Fruit fly (Drosophila melanogaster) whole organism, embryonic: ENCODE data around the gene Gclc.

Source experiments
- Aef1 ChIP-seq: fragments of 200-800 bp; sonication (Bioruptor generic); IDR thresholded peaks from 3 replicates; pipeline ENCODE4 v1.3.6; 2022; ENCODE audit warnings: missing biosample characterization, missing genetic modification characterization
- Bdp1 ChIP-seq: fragments of 200-800 bp; sonication (Bioruptor generic); optimal IDR thresholded peaks from 3 replicates; lab custom pipeline; 2016; ENCODE audit warnings: missing biosample characterization, missing genetic modification characterization
- CG10462 ChIP-seq: fragments of 200-800 bp; sonication (Bioruptor generic); optimal IDR thresholded peaks from 2 replicates; lab custom pipeline; 2016; ENCODE audit warnings: missing biosample characterization, missing genetic modification characterization
- CG11695 ChIP-seq: fragments of 200-800 bp; sonication (Bioruptor generic); IDR thresholded peaks from 3 replicates; pipeline ENCODE4 v1.3.6; 2022; ENCODE audit warnings: missing biosample characterization, missing genetic modification characterization
- CG12071 ChIP-seq: fragments of 200-800 bp; sonication (Bioruptor generic); optimal IDR thresholded peaks from 3 replicates; lab custom pipeline; 2018; ENCODE audit warnings: missing biosample characterization, mild to moderate bottlenecking, missing genetic modification characterization
- CG12155 ChIP-seq: fragments of 200-800 bp; sonication (Bioruptor generic); optimal IDR thresholded peaks from 3 replicates; lab custom pipeline; 2016; ENCODE audit warnings: missing biosample characterization, missing genetic modification characterization
- CG12219 ChIP-seq: fragments of 200-800 bp; sonication (Bioruptor generic); optimal IDR thresholded peaks from 3 replicates; lab custom pipeline; 2018; ENCODE audit warnings: missing biosample characterization, mild to moderate bottlenecking, missing genetic modification characterization
- CG1233 ChIP-seq: fragments of 200-800 bp; sonication (Bioruptor generic); optimal IDR thresholded peaks from 4 replicates; lab custom pipeline; 2018; ENCODE audit warnings: missing biosample characterization, mild to moderate bottlenecking, missing genetic modification characterization
- CG13424 ChIP-seq: fragments of 200-800 bp; sonication (Bioruptor generic); optimal IDR thresholded peaks from 2 replicates; lab custom pipeline; 2019; ENCODE audit warnings: missing biosample characterization, mild to moderate bottlenecking, missing genetic modification characterization, moderate library complexity
- CG14667 ChIP-seq: fragments of 200-800 bp; sonication (Bioruptor generic); IDR thresholded peaks from 2 replicates; pipeline ENCODE4 v1.3.6; 2022; ENCODE audit warnings: missing biosample characterization, missing genetic modification characterization
- CG14710 ChIP-seq: fragments of 200-800 bp; sonication (Bioruptor generic); optimal IDR thresholded peaks from 3 replicates; lab custom pipeline; 2019; ENCODE audit warnings: missing biosample characterization, mild to moderate bottlenecking, missing genetic modification characterization, moderate library complexity
- CG1529 ChIP-seq: fragments of 200-800 bp; sonication (Bioruptor generic); optimal IDR thresholded peaks from 3 replicates; lab custom pipeline; 2018; ENCODE audit warnings: missing biosample characterization, missing genetic modification characterization
- CG1603 ChIP-seq: fragments of 200-800 bp; sonication (Bioruptor generic); optimal IDR thresholded peaks from 2 replicates; lab custom pipeline; 2019; ENCODE audit warnings: missing biosample characterization, mild to moderate bottlenecking, missing genetic modification characterization, moderate library complexity
- CG17359 ChIP-seq: fragments of 200-800 bp; sonication (Bioruptor generic); optimal IDR thresholded peaks from 3 replicates; lab custom pipeline; 2018; ENCODE audit warnings: missing biosample characterization, mild to moderate bottlenecking, missing genetic modification characterization, moderate library complexity
- CG18599 ChIP-seq: fragments of 200-800 bp; sonication (Bioruptor generic); optimal IDR thresholded peaks from 3 replicates; lab custom pipeline; 2017; ENCODE audit warnings: missing biosample characterization, missing genetic modification characterization, mild to moderate bottlenecking, moderate library complexity, missing genetic modification reagents
- CG2120 ChIP-seq: fragments of 200-800 bp; sonication (Bioruptor generic); optimal IDR thresholded peaks from 3 replicates; lab custom pipeline; 2016; ENCODE audit warnings: missing biosample characterization, missing genetic modification characterization
- CG3281 ChIP-seq: fragments of 200-800 bp; sonication (Bioruptor generic); optimal IDR thresholded peaks from 3 replicates; lab custom pipeline; 2017; ENCODE audit warnings: missing biosample characterization, mild to moderate bottlenecking, missing genetic modification characterization
- CG4404 ChIP-seq: fragments of 200-800 bp; sonication (Bioruptor generic); IDR thresholded peaks from 2 replicates; pipeline ENCODE4 v1.3.6; 2022; ENCODE audit warnings: missing biosample characterization, missing genetic modification characterization
- CG6791 ChIP-seq: fragments of 200-800 bp; sonication (Bioruptor generic); IDR thresholded peaks from 3 replicates; pipeline ENCODE4 v1.3.6; 2022; ENCODE audit warnings: missing biosample characterization, missing genetic modification characterization; ENCODE audit not compliant: partially characterized antibody
- CG7839 ChIP-seq: fragments of 200-800 bp; sonication (Bioruptor generic); optimal IDR thresholded peaks from 3 replicates; lab custom pipeline; 2018; ENCODE audit warnings: missing biosample characterization, mild to moderate bottlenecking, missing genetic modification characterization, moderate library complexity
- Doc2 ChIP-seq: fragments of 200-800 bp; sonication (Bioruptor generic); IDR thresholded peaks from 2 replicates; pipeline ENCODE4 v1.3.6; 2022; ENCODE audit warnings: missing biosample characterization, missing genetic modification characterization
- Ets65A ChIP-seq: fragments of 200-800 bp; sonication (Bioruptor generic); peaks from one replicate; lab custom pipeline; 2016; ENCODE audit warnings: missing biosample characterization, missing genetic modification characterization
- Fer3 ChIP-seq: fragments of 200-800 bp; sonication (Bioruptor generic); optimal IDR thresholded peaks from 2 replicates; lab custom pipeline; 2018; ENCODE audit warnings: missing biosample characterization, mild to moderate bottlenecking, missing genetic modification characterization, moderate library complexity
- HLH3B ChIP-seq: fragments of 200-800 bp; sonication (Bioruptor generic); IDR thresholded peaks from 2 replicates; pipeline ENCODE4 v1.3.6; 2022; ENCODE audit warnings: missing biosample characterization, missing genetic modification characterization
- Hr78 ChIP-seq, 2 experiments: fragments of 200-800 bp in 1 of 2; fragments of >200 bp in 1 of 2; sonication (Bioruptor generic) in 1 of 2; optimal IDR thresholded peaks; 2 replicates each; lab custom pipeline; 2017 to 2019; ENCODE audit warnings: missing biosample characterization in 2 of 2, missing genetic modification characterization in 2 of 2, mild to moderate bottlenecking in 1 of 2, moderate library complexity in 1 of 2
- Med ChIP-seq: fragments of 200-800 bp; sonication (Bioruptor generic); peaks from one replicate; lab custom pipeline; 2016; ENCODE audit warnings: missing biosample characterization, missing genetic modification characterization, mild to moderate bottlenecking, inconsistent platforms, moderate library complexity
- Mrtf ChIP-seq: fragments of 200-800 bp; sonication (Bioruptor generic); IDR thresholded peaks from 3 replicates; pipeline ENCODE4 v1.3.6; 2022; ENCODE audit warnings: missing biosample characterization, missing genetic modification characterization
- Neu2 ChIP-seq: fragments of 200-800 bp; sonication (Bioruptor generic); optimal IDR thresholded peaks from 3 replicates; lab custom pipeline; 2016; ENCODE audit warnings: missing biosample characterization, missing genetic modification characterization, borderline replicate concordance
- Optix ChIP-seq: fragments of 200-800 bp; sonication (Bioruptor generic); IDR thresholded peaks from 3 replicates; pipeline ENCODE4 v1.3.6; 2022; ENCODE audit warnings: missing biosample characterization, missing genetic modification characterization
- Scr ChIP-seq: fragments of 200-800 bp; sonication (Bioruptor generic); IDR thresholded peaks from 2 replicates; pipeline ENCODE4 v1.3.6; 2022; ENCODE audit warnings: missing biosample characterization, missing genetic modification characterization; ENCODE audit not compliant: partially characterized antibody
- Side ChIP-seq: fragments of 200-800 bp; sonication (Bioruptor generic); optimal IDR thresholded peaks from 2 replicates; lab custom pipeline; 2016; ENCODE audit warnings: missing biosample characterization, missing genetic modification characterization
- Stat92E ChIP-seq, 3 experiments: fragments of >200 bp in 2 of 3; fragments of 200-800 bp in 1 of 3; sonication (Bioruptor generic) in 1 of 3; optimal IDR thresholded peaks; 2 replicates each; lab custom pipeline; 2017 to 2019; ENCODE audit warnings: missing biosample characterization in 3 of 3, missing genetic modification characterization in 3 of 3, mild to moderate bottlenecking in 1 of 3, moderate library complexity in 1 of 3
- Trl ChIP-seq, 3 experiments: fragments of >200 bp in 2 of 3; fragments of 200-800 bp in 1 of 3; sonication (Bioruptor generic) in 1 of 3; optimal IDR thresholded peaks; 2 replicates in 1 of 3; 3 replicates in 2 of 3; lab custom pipeline; 2016 to 2017; ENCODE audit warnings: missing biosample characterization in 1 of 3, missing genetic modification characterization in 1 of 3
- Xrp1 ChIP-seq: fragments of 200-800 bp; sonication (Bioruptor generic); IDR thresholded peaks from 2 replicates; pipeline ENCODE4 v1.3.6; 2022; ENCODE audit warnings: missing biosample characterization, missing genetic modification characterization
- aop ChIP-seq: fragments of 200-800 bp; sonication (Bioruptor generic); IDR thresholded peaks from 2 replicates; pipeline ENCODE4 v1.3.6; 2022; ENCODE audit warnings: missing biosample characterization, missing genetic modification characterization
- caup ChIP-seq: fragments of 200-800 bp; sonication (Bioruptor generic); optimal IDR thresholded peaks from 3 replicates; lab custom pipeline; 2017; ENCODE audit warnings: missing biosample characterization, mild to moderate bottlenecking, missing genetic modification characterization, moderate library complexity; ENCODE audit not compliant: severe bottlenecking
- cg ChIP-seq: fragments of 200-800 bp; sonication (Bioruptor generic); optimal IDR thresholded peaks from 3 replicates; lab custom pipeline; 2019; ENCODE audit warnings: missing biosample characterization, mild to moderate bottlenecking, missing genetic modification characterization, moderate library complexity
- chn ChIP-seq: fragments of 200-800 bp; sonication (Bioruptor generic); optimal IDR thresholded peaks from 2 replicates; lab custom pipeline; 2016; ENCODE audit warnings: missing biosample characterization, missing genetic modification characterization
- esg ChIP-seq: fragments of 200-800 bp; sonication (Bioruptor generic); conservative IDR thresholded peaks from 2 replicates; pipeline ENCODE4 v1.3.6; 2022; ENCODE audit warnings: missing biosample characterization, missing genetic modification characterization
- fd102C ChIP-seq: fragments of 200-800 bp; sonication (Bioruptor generic); optimal IDR thresholded peaks from 2 replicates; lab custom pipeline; 2018; ENCODE audit warnings: missing biosample characterization, mild to moderate bottlenecking, missing genetic modification characterization, moderate library complexity
- fd3F ChIP-seq: fragments of 200-800 bp; sonication (Bioruptor generic); optimal IDR thresholded peaks from 2 replicates; lab custom pipeline; 2018; ENCODE audit warnings: missing biosample characterization, mild to moderate bottlenecking, missing genetic modification characterization, moderate library complexity
- grau ChIP-seq: fragments of 200-800 bp; optimal IDR thresholded peaks from 3 replicates; lab custom pipeline; 2019; ENCODE audit warnings: missing biosample characterization, mild to moderate bottlenecking, missing genetic modification characterization, moderate library complexity
- nerfin-1 ChIP-seq: fragments of 200-800 bp; sonication (Bioruptor generic); optimal IDR thresholded peaks from 3 replicates; lab custom pipeline; 2019; ENCODE audit warnings: missing biosample characterization, mild to moderate bottlenecking, missing genetic modification characterization, moderate library complexity
- onecut ChIP-seq: fragments of 200-800 bp; sonication (Bioruptor generic); IDR thresholded peaks from 2 replicates; pipeline ENCODE4 v1.3.6; 2022; ENCODE audit warnings: missing biosample characterization, missing genetic modification characterization
- org-1 ChIP-seq: fragments of 200-800 bp; sonication (Bioruptor generic); optimal IDR thresholded peaks from 2 replicates; lab custom pipeline; 2017; ENCODE audit warnings: missing biosample characterization, missing genetic modification characterization
- pfk ChIP-seq: fragments of 200-800 bp; sonication (Bioruptor generic); optimal IDR thresholded peaks from 2 replicates; lab custom pipeline; 2018; ENCODE audit warnings: missing biosample characterization, mild to moderate bottlenecking, missing genetic modification characterization, moderate library complexity
- ro ChIP-seq: fragments of 200-800 bp; sonication (Bioruptor generic); IDR thresholded peaks from 2 replicates; pipeline ENCODE4 v1.3.6; 2022; ENCODE audit warnings: missing biosample characterization, missing genetic modification characterization
- schlank ChIP-seq: fragments of 200-800 bp; sonication (Bioruptor generic); optimal IDR thresholded peaks from 2 replicates; lab custom pipeline; 2018; ENCODE audit warnings: missing biosample characterization, mild to moderate bottlenecking, missing genetic modification characterization
- sens ChIP-seq: fragments of 200-800 bp; sonication (Bioruptor generic); peaks from one replicate; lab custom pipeline; 2016; ENCODE audit warnings: missing biosample characterization, missing genetic modification characterization
- sens-2 ChIP-seq: fragments of 200-800 bp; sonication (Bioruptor generic); IDR thresholded peaks from 2 replicates; pipeline ENCODE4 v1.3.6; 2022; ENCODE audit warnings: missing biosample characterization, missing genetic modification characterization
- usp ChIP-seq: fragments of >200 bp; optimal IDR thresholded peaks from 2 replicates; lab custom pipeline; 2017; ENCODE audit warnings: missing biosample characterization, missing genetic modification characterization

The Gclc gene

DNA sequence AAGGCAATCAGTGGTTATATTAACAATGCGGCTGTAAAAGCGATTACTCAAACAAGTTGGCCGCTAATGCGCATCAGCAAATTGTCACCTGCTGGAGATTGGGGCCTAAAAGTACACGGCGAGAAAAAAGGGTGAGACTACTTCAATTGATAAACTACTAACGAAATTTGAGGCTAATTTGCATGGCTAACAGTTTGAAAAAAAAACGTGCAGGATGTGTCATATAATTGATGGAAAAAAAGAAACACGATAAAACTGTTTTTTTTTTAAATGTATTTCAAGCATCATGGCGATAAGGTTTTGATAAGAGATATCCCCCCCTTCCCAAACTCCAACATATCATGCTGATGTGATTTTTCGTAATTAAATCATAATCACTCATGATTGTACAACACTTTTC is 3.2 kb downstream of the Gclc start:
- TF ChIP-seq sens-2 (GFP tag; lab: Robert Waterston, UW) (no peak), onecut (GFP tag; lab: Robert Waterston, UW) (no peak), Hr78 (GFP tag; optimal IDR thresholded peaks at IDR 0.05; lab: Kevin White, UChicago) (no peak), fd102C (GFP tag; lab: Kevin White, UChicago) (no peak), Optix (no peak), nerfin-1 (tag; lab: Kevin White, UChicago) (no peak), esg (GFP tag; lab: Robert Waterston, UW) (peak; percentile 36; the same call in 1 of the 2 replicates), CG17359 (peak; percentile 6), org-1 (no peak), sens (peak; percentile 47), CG14667 (GFP tag; lab: Robert Waterston, UW) (no peak), CG11695 (GFP tag; lab: Robert Waterston, UW) (0 out of 3 replicates have a peak, but pooled peaks have one; percentile 28), Side (GFP tag; lab: Kevin White, UChicago) (peak; percentile 8), CG12155 (GFP tag; lab: Kevin White, UChicago) (no peak), CG12219 (GFP tag; lab: Kevin White, UChicago) (no peak), CG12071 (GFP tag; lab: Kevin White, UChicago) (no peak), CG14710 (tag; lab: Kevin White, UChicago) (no peak), pfk (GFP tag; lab: Kevin White, UChicago) (no peak), fd3F (GFP tag; lab: Kevin White, UChicago) (peak; percentile 10), Stat92E (GFP tag; optimal IDR thresholded peaks at IDR 0.05; lab: Kevin White, UChicago) (no peak), aop (GFP tag; lab: Robert Waterston, UW) (no peak), caup (GFP tag; lab: Kevin White, UChicago) (peak; percentile 46), CG10462 (GFP tag; lab: Kevin White, UChicago) (no peak), CG2120 (peak; percentile 55), CG7839 (tag; lab: Kevin White, UChicago) (peak; percentile 53), CG3281 (GFP tag; lab: Kevin White, UChicago) (peak; percentile 56), Ets65A (GFP tag; lab: Kevin White, UChicago) (peak; percentile 90), Aef1 (peak; percentile 41; the same call in 1 of the 3 replicates), chn (GFP tag; lab: Kevin White, UChicago) (no peak), cg (GFP tag; lab: Kevin White, UChicago) (no peak), Mrtf (GFP tag; lab: Robert Waterston, UW) (no peak), Trl (optimal IDR thresholded peaks at IDR 0.05; lab: Kevin White, UChicago) (no peak), Trl (GFP tag; optimal IDR thresholded peaks at IDR 0.05; lab: Kevin White, UChicago) (peak; percentile 5), Med (peak; percentile 53), Xrp1 (GFP tag; lab: Robert Waterston, UW) (no peak), Scr (GFP tag; lab: Robert Waterston, UW) (no peak), grau (tag; lab: Kevin White, UChicago) (no peak), usp (GFP tag; lab: Kevin White, UChicago) (no peak), CG4404 (no peak), CG1233 (no peak), Bdp1 (GFP tag; lab: Kevin White, UChicago) (no peak), CG13424 (tag; lab: Kevin White, UChicago) (no peak), CG1603 (tag; lab: Kevin White, UChicago) (no peak), CG1529 (no peak), CG6791 (GFP tag; lab: Robert Waterston, UW) (no peak), Fer3 (peak; percentile 27), HLH3B (GFP tag; lab: Robert Waterston, UW) (no peak), schlank (tag; lab: Kevin White, UChicago) (peak; percentile 20), Doc2 (GFP tag; lab: Robert Waterston, UW) (no peak), Neu2 (no peak), CG18599 (peak; percentile 59), ro (GFP tag; lab: Robert Waterston, UW) (no peak)
